Fruit fly (Drosophila melanogaster) whole organism, embryonic: Measurements from ENCODE around the gene CG31798.

Source experiments
- CG1024 ChIP-seq: fragments of 200-800 bp; sonication (Bioruptor generic); IDR thresholded peaks from 2 replicates; pipeline ENCODE4 v1.3.6; 2022; ENCODE audit warnings: missing biosample characterization, missing genetic modification characterization
- CG10366 ChIP-seq: fragments of 200-800 bp; sonication (Bioruptor generic); IDR thresholded peaks from 2 replicates; pipeline ENCODE4 v1.3.6; 2022; ENCODE audit warnings: missing biosample characterization, missing genetic modification characterization
- CG10959 ChIP-seq: fragments of 200-800 bp; sonication (Bioruptor generic); IDR thresholded peaks from 2 replicates; pipeline ENCODE4 v1.3.6; 2022; ENCODE audit warnings: missing biosample characterization, missing genetic modification characterization
- CG11695 ChIP-seq: fragments of 200-800 bp; sonication (Bioruptor generic); IDR thresholded peaks from 3 replicates; pipeline ENCODE4 v1.3.6; 2022; ENCODE audit warnings: missing biosample characterization, missing genetic modification characterization
- CG13894 ChIP-seq: fragments of 200-800 bp; sonication (Bioruptor generic); optimal IDR thresholded peaks from 3 replicates; lab custom pipeline; 2018; ENCODE audit warnings: missing biosample characterization, mild to moderate bottlenecking, missing genetic modification characterization, moderate library complexity
- CG15269 ChIP-seq: fragments of 200-800 bp; sonication (Bioruptor generic); optimal IDR thresholded peaks from 2 replicates; lab custom pipeline; 2018; ENCODE audit warnings: missing biosample characterization, mild to moderate bottlenecking, missing genetic modification characterization, moderate library complexity
- CG16779 ChIP-seq: fragments of 200-800 bp; sonication (Bioruptor generic); IDR thresholded peaks from 2 replicates; pipeline ENCODE4 v1.3.6; 2022; ENCODE audit warnings: missing biosample characterization, missing genetic modification characterization
- CG18011 ChIP-seq: fragments of 200-800 bp; sonication (Bioruptor generic); optimal IDR thresholded peaks from 2 replicates; lab custom pipeline; 2017; ENCODE audit warnings: missing biosample characterization, missing genetic modification characterization, mild to moderate bottlenecking, moderate library complexity, missing genotype
- CG2116 ChIP-seq: fragments of 200-800 bp; sonication (Bioruptor generic); optimal IDR thresholded peaks from 3 replicates; lab custom pipeline; 2018; ENCODE audit warnings: missing biosample characterization, mild to moderate bottlenecking, missing genetic modification characterization
- CG32532 ChIP-seq: fragments of 200-800 bp; sonication (Bioruptor generic); IDR thresholded peaks from 2 replicates; pipeline ENCODE4 v1.3.6; 2022; ENCODE audit warnings: missing biosample characterization, missing genetic modification characterization
- CG33213 ChIP-seq: fragments of 200-800 bp; sonication (Bioruptor generic); optimal IDR thresholded peaks from 3 replicates; lab custom pipeline; 2016; ENCODE audit warnings: missing biosample characterization, missing genetic modification characterization
- CG34224 ChIP-seq: fragments of 200-800 bp; sonication (Bioruptor generic); IDR thresholded peaks from 3 replicates; pipeline ENCODE4 v1.3.6; 2022; ENCODE audit warnings: missing biosample characterization, missing genetic modification characterization; ENCODE audit not compliant: partially characterized antibody
- CG3995 ChIP-seq: fragments of 200-800 bp; sonication (Bioruptor generic); optimal IDR thresholded peaks from 3 replicates; lab custom pipeline; 2016; ENCODE audit warnings: missing biosample characterization, missing genetic modification characterization
- CG4282 ChIP-seq: fragments of 200-800 bp; sonication (Bioruptor generic); optimal IDR thresholded peaks from 2 replicates; lab custom pipeline; 2016; ENCODE audit warnings: missing biosample characterization, missing genetic modification characterization
- CG5180 ChIP-seq: fragments of 200-800 bp; sonication (Bioruptor generic); optimal IDR thresholded peaks from 3 replicates; lab custom pipeline; 2017; ENCODE audit warnings: missing biosample characterization, missing genetic modification characterization, mild to moderate bottlenecking, moderate library complexity, missing genetic modification reagents
- CG6689 ChIP-seq: fragments of 200-800 bp; sonication (Bioruptor generic); IDR thresholded peaks from 2 replicates; pipeline ENCODE4 v1.3.6; 2022; ENCODE audit warnings: missing biosample characterization, missing genetic modification characterization
- CG6813 ChIP-seq: fragments of 200-800 bp; sonication (Bioruptor generic); optimal IDR thresholded peaks from 2 replicates; lab custom pipeline; 2017; ENCODE audit warnings: missing biosample characterization, missing genetic modification characterization, mild to moderate bottlenecking, moderate library complexity, missing genetic modification reagents
- CG6854 ChIP-seq: fragments of 200-800 bp; sonication (Bioruptor generic); optimal IDR thresholded peaks from 3 replicates; lab custom pipeline; 2017; ENCODE audit warnings: missing biosample characterization, mild to moderate bottlenecking, missing genetic modification characterization
- CoRest ChIP-seq: fragments of 200-800 bp; sonication (Bioruptor generic); optimal IDR thresholded peaks from 3 replicates; lab custom pipeline; 2018; ENCODE audit warnings: missing biosample characterization, mild to moderate bottlenecking, missing genetic modification characterization, moderate library complexity
- D ChIP-seq, 2 experiments: fragments of 200-800 bp in 1 of 2; fragments of >200 bp in 1 of 2; sonication (Bioruptor generic) in 1 of 2; optimal IDR thresholded peaks; 2 replicates in 1 of 2; 3 replicates in 1 of 2; lab custom pipeline; 2017; ENCODE audit warnings: mild to moderate bottlenecking in 1 of 2, missing biosample characterization in 1 of 2, missing genetic modification characterization in 1 of 2, missing genetic modification reagents in 1 of 2
- Deaf1 ChIP-seq: fragments of 200-800 bp; optimal IDR thresholded peaks from 3 replicates; lab custom pipeline; 2019; ENCODE audit warnings: missing biosample characterization, mild to moderate bottlenecking, missing genetic modification characterization, moderate library complexity
- Dfd ChIP-seq, 2 experiments: fragments of >200 bp; optimal IDR thresholded peaks; 2 replicates each; lab custom pipeline; 2017; ENCODE audit warnings: missing biosample characterization in 2 of 2, missing genetic modification characterization in 2 of 2
- Doc3 ChIP-seq: fragments of 200-800 bp; sonication (Bioruptor generic); IDR thresholded peaks from 3 replicates; pipeline ENCODE4 v1.3.6; 2022; ENCODE audit warnings: missing biosample characterization, missing genetic modification characterization; ENCODE audit not compliant: partially characterized antibody
- E2f2 ChIP-seq: fragments of 200-800 bp; sonication (Bioruptor generic); IDR thresholded peaks from 2 replicates; pipeline ENCODE4 v1.3.6; 2022; ENCODE audit warnings: missing biosample characterization, missing genetic modification characterization
- Fer1 ChIP-seq: fragments of 200-800 bp; sonication (Bioruptor generic); optimal IDR thresholded peaks from 2 replicates; lab custom pipeline; 2017; ENCODE audit warnings: missing biosample characterization, mild to moderate bottlenecking, missing genetic modification characterization
- HmgZ ChIP-seq: fragments of 200-800 bp; sonication (Bioruptor generic); optimal IDR thresholded peaks from 2 replicates; lab custom pipeline; 2018; ENCODE audit warnings: missing biosample characterization, mild to moderate bottlenecking, missing genetic modification characterization
- Hr51 ChIP-seq, 2 experiments: fragments of 200-800 bp; sonication (Bioruptor generic); optimal IDR thresholded peaks; 2 replicates in 1 of 2; 3 replicates in 1 of 2; lab custom pipeline; 2016 to 2018; ENCODE audit warnings: missing biosample characterization in 2 of 2, missing genetic modification characterization in 2 of 2, mild to moderate bottlenecking in 1 of 2, moderate library complexity in 1 of 2
- Hsf ChIP-seq: fragments of 200-800 bp; sonication (Bioruptor generic); optimal IDR thresholded peaks from 3 replicates; lab custom pipeline; 2016; ENCODE audit warnings: missing biosample characterization, missing genetic modification characterization
- NC2β ChIP-seq: fragments of 200-800 bp; sonication (Bioruptor generic); optimal IDR thresholded peaks from 2 replicates; lab custom pipeline; 2016; ENCODE audit warnings: missing biosample characterization, missing genetic modification characterization
- Oli ChIP-seq: fragments of 200-800 bp; sonication (Bioruptor generic); optimal IDR thresholded peaks from 2 replicates; lab custom pipeline; 2018; ENCODE audit warnings: missing biosample characterization, mild to moderate bottlenecking, missing genetic modification characterization, moderate library complexity
- Pdp1 ChIP-seq, 2 experiments: fragments of 200-800 bp; sonication (Bioruptor generic); optimal IDR thresholded peaks; 3 replicates each; lab custom pipeline; 2016; ENCODE audit warnings: missing biosample characterization in 2 of 2, missing genetic modification characterization in 2 of 2, mild to moderate bottlenecking in 1 of 2, moderate library complexity in 1 of 2
- Side ChIP-seq: fragments of 200-800 bp; sonication (Bioruptor generic); optimal IDR thresholded peaks from 2 replicates; lab custom pipeline; 2016; ENCODE audit warnings: missing biosample characterization, missing genetic modification characterization
- Sin3A ChIP-seq: fragments of >200 bp; optimal IDR thresholded peaks from 2 replicates; lab custom pipeline; 2018
- TFAM ChIP-seq: fragments of 200-800 bp; sonication (Bioruptor generic); optimal IDR thresholded peaks from 2 replicates; lab custom pipeline; 2017; ENCODE audit warnings: missing biosample characterization, missing genetic modification characterization, inconsistent platforms
- ase ChIP-seq: fragments of 200-800 bp; sonication (Bioruptor generic); IDR thresholded peaks from 3 replicates; pipeline ENCODE4 v1.3.6; 2022; ENCODE audit warnings: missing biosample characterization, missing genetic modification characterization
- ato ChIP-seq: fragments of 200-800 bp; sonication (Bioruptor generic); IDR thresholded peaks from 2 replicates; pipeline ENCODE4 v1.3.6; 2022; ENCODE audit warnings: missing biosample characterization, missing genetic modification characterization; ENCODE audit not compliant: partially characterized antibody
- chinmo ChIP-seq: fragments of 200-800 bp; sonication (Bioruptor generic); IDR thresholded peaks from 4 replicates; pipeline ENCODE4 v1.3.6; 2022; ENCODE audit warnings: missing biosample characterization, missing genetic modification characterization; ENCODE audit not compliant: partially characterized antibody
- crol ChIP-seq: fragments of 200-800 bp; sonication (Bioruptor generic); IDR thresholded peaks from 2 replicates; pipeline ENCODE4 v1.3.6; 2022; ENCODE audit warnings: missing biosample characterization, missing genetic modification characterization
- dmrt99B ChIP-seq: fragments of 200-800 bp; sonication (Bioruptor generic); optimal IDR thresholded peaks from 2 replicates; lab custom pipeline; 2018; ENCODE audit warnings: missing biosample characterization, mild to moderate bottlenecking, missing genetic modification characterization, moderate library complexity
- dpn ChIP-seq, 2 experiments: fragments of 200-800 bp; sonication (Bioruptor generic); optimal IDR thresholded peaks; 3 replicates each; lab custom pipeline; 2016; ENCODE audit warnings: missing biosample characterization in 2 of 2, missing genetic modification characterization in 2 of 2
- gsb ChIP-seq: fragments of 200-800 bp; sonication (Bioruptor generic); IDR thresholded peaks from 2 replicates; pipeline ENCODE4 v1.3.6; 2022; ENCODE audit warnings: missing biosample characterization, missing genetic modification characterization
- h ChIP-seq: fragments of >200 bp; optimal IDR thresholded peaks from 2 replicates; lab custom pipeline; 2017
- her ChIP-seq: fragments of 200-800 bp; sonication (Bioruptor generic); optimal IDR thresholded peaks from 2 replicates; lab custom pipeline; 2016; ENCODE audit warnings: missing biosample characterization, missing genetic modification characterization
- inv ChIP-seq: fragments of 200-800 bp; sonication (Bioruptor generic); IDR thresholded peaks from 2 replicates; pipeline ENCODE4 v1.3.6; 2022; ENCODE audit warnings: missing biosample characterization, missing genetic modification characterization; ENCODE audit not compliant: partially characterized antibody
- lab ChIP-seq: fragments of 200-800 bp; sonication (Bioruptor generic); optimal IDR thresholded peaks from 3 replicates; lab custom pipeline; 2017; ENCODE audit warnings: missing biosample characterization, missing genetic modification characterization, mild to moderate bottlenecking, moderate library complexity, missing genetic modification reagents
- lola ChIP-seq, 3 experiments: fragments of >200 bp in 2 of 3; fragments of 200-800 bp in 1 of 3; sonication (Bioruptor generic) in 1 of 3; optimal IDR thresholded peaks; 2 replicates each; lab custom pipeline; 2017 to 2019; ENCODE audit warnings: missing biosample characterization in 3 of 3, missing genetic modification characterization in 3 of 3, mild to moderate bottlenecking in 1 of 3, moderate library complexity in 1 of 3
- nom ChIP-seq: fragments of 200-800 bp; sonication (Bioruptor generic); optimal IDR thresholded peaks from 2 replicates; lab custom pipeline; 2017; ENCODE audit warnings: missing biosample characterization, missing genetic modification characterization, mild to moderate bottlenecking, moderate library complexity, missing genetic modification reagents
- ranshi ChIP-seq: fragments of 200-800 bp; sonication (Bioruptor generic); IDR thresholded peaks from 2 replicates; pipeline ENCODE4 v1.3.6; 2022; ENCODE audit warnings: missing biosample characterization, missing genetic modification characterization
- sens ChIP-seq: fragments of 200-800 bp; sonication (Bioruptor generic); peaks from one replicate; lab custom pipeline; 2016; ENCODE audit warnings: missing biosample characterization, missing genetic modification characterization
- seq ChIP-seq: fragments of 200-800 bp; sonication (Bioruptor generic); IDR thresholded peaks from 2 replicates; pipeline ENCODE4 v1.3.6; 2022; ENCODE audit warnings: missing biosample characterization, missing genetic modification characterization

The CG31798 gene

DNA sequence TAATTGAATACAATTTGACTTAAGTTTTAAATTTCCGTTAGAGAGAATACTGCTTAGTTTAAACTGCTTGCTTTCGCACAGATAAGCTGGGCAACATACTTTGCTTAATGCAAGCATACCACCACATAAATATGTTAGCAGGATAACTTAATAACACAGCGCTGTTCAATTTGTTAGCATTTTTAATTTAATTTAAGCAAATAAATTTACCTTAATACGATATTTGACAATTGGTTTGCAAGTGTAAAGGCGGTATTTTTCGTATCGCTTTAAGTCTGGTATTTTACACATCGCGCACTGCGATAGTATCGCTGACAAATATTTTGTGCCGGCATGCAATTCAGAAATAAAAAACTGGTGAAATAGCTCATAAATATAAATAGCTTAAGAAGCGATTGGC is 36.4 kb downstream of the CG31798 start, which contains the start of gene RtcB (continued):
- TF ChIP-seq crol (GFP tag; lab: Robert Waterston, UW) (no peak), Pdp1 (GFP tag; optimal IDR thresholded peaks at IDR 0.05; lab: Kevin White, UChicago) (no peak), CG13894 (tag; lab: Kevin White, UChicago) (no peak), Hsf (GFP tag; lab: Kevin White, UChicago) (peak; percentile 17), Oli (tag; lab: Kevin White, UChicago) (no peak), CG16779 (GFP tag; lab: Robert Waterston, UW) (no peak), TFAM (GFP tag; lab: Kevin White, UChicago) (no peak), CG10959 (GFP tag; lab: Robert Waterston, UW) (no peak), E2f2 (peak; percentile 74), Side (GFP tag; lab: Kevin White, UChicago) (no peak), CG5180 (GFP tag; lab: Kevin White, UChicago) (no peak), chinmo (GFP tag; lab: Robert Waterston, UW) (peak; percentile 87), inv (GFP tag; lab: Robert Waterston, UW) (peak; percentile 96), CG18011 (no peak), CG15269 (tag; lab: Kevin White, UChicago) (no peak), CG10366 (GFP tag; lab: Robert Waterston, UW) (no peak), CG11695 (GFP tag; lab: Robert Waterston, UW) (no peak), CG6854 (GFP tag; lab: Kevin White, UChicago) (no peak), nom (GFP tag; lab: Kevin White, UChicago) (no peak), seq (GFP tag; lab: Robert Waterston, UW) (no peak), Sin3A (lab: Kevin White, UChicago) (peak; percentile 74), ato (peak; percentile 89), CG32532 (GFP tag; lab: Robert Waterston, UW) (0 out of 2 replicates have a peak, but pooled peaks have one; percentile 21), Hr51 (GFP tag; optimal IDR thresholded peaks at IDR 0.05; lab: Kevin White, UChicago) (no peak), dpn (GFP tag; optimal IDR thresholded peaks at IDR 0.05; lab: Kevin White, UChicago) (no peak), gsb (GFP tag; lab: Robert Waterston, UW) (no peak), Deaf1 (tag; lab: Kevin White, UChicago) (no peak), CG6813 (GFP tag; lab: Kevin White, UChicago) (no peak), lab (GFP tag; lab: Kevin White, UChicago) (no peak), dmrt99B (tag; lab: Kevin White, UChicago) (no peak), Dfd (GFP tag; optimal IDR thresholded peaks at IDR 0.05; lab: Kevin White, UChicago) (peak in 1 of 2 experiments; percentile 62), Doc3 (peak; percentile 96; the same call in 2 of the 3 replicates), CG3995 (peak; percentile 42), CG2116 (peak; percentile 64), CG33213 (peak; percentile 18), NC2β (GFP tag; lab: Kevin White, UChicago) (no peak), her (no peak), CoRest (tag; lab: Kevin White, UChicago) (peak; percentile 71), ranshi (no peak), CG6689 (GFP tag; lab: Robert Waterston, UW) (no peak), Fer1 (GFP tag; lab: Kevin White, UChicago) (no peak), HmgZ (tag; lab: Kevin White, UChicago) (peak; percentile 61), sens (GFP tag; lab: Kevin White, UChicago) (peak; percentile 38), ase (GFP tag; lab: Robert Waterston, UW) (no peak), lola (GFP tag; optimal IDR thresholded peaks at IDR 0.05; lab: Kevin White, UChicago) (peak in 1 of 3 experiments; percentile 1), CG4282 (GFP tag; lab: Kevin White, UChicago) (no peak), D (optimal IDR thresholded peaks at IDR 0.05; lab: Kevin White, UChicago) (no peak), D (GFP tag; optimal IDR thresholded peaks at IDR 0.05; lab: Kevin White, UChicago) (no peak), CG34224 (GFP tag; lab: Robert Waterston, UW) (peak; percentile 89), h (no peak), CG1024 (GFP tag; lab: Robert Waterston, UW) (no peak)
